Fruit fly (Drosophila melanogaster): ENCODE data around the gene CG10859.

The CG10859 gene

dm6 chr2L:13368940-13369339 lies 29.5 kb downstream of the CG10859 start, which contains the start of gene CG31855 (continued):
- TF ChIP-seq tap (tag; optimal IDR thresholded peaks at IDR 0.05) (peak; percentile 66), Dbx (GFP tag; IDR thresholded peaks at IDR 0.05) (peak; percentile 90), dysf (GFP tag; IDR thresholded peaks at IDR 0.05) (peak; percentile 83), corto (GFP tag; optimal IDR thresholded peaks at IDR 0.05) (peak; percentile 40), bbx (GFP tag; IDR thresholded peaks at IDR 0.05; ENCODE audit: partially characterized antibody) (no peak), crol (GFP tag; IDR thresholded peaks at IDR 0.05) (no peak), dimm (GFP tag; IDR thresholded peaks at IDR 0.05) (0 out of 2 replicates have a peak, but pooled peaks have one; percentile 53), caup (GFP tag; optimal IDR thresholded peaks at IDR 0.05; ENCODE audit: severe bottlenecking) (peak; percentile 87), CG17612 (GFP tag; IDR thresholded peaks at IDR 0.05) (peak; percentile 39), ind (GFP tag; optimal IDR thresholded peaks at IDR 0.05) (peak; percentile 87), Ravus (GFP tag; IDR thresholded peaks at IDR 0.05) (peak; percentile 9; the same call in 1 of the 2 replicates), CG8478 (optimal IDR thresholded peaks at IDR 0.05) (no peak), tio (GFP tag; optimal IDR thresholded peaks at IDR 0.05) (no peak), CG2199 (GFP tag; IDR thresholded peaks at IDR 0.05) (no peak), CrebB (tag; optimal IDR thresholded peaks at IDR 0.05) (peak; percentile 67), CG7987 (GFP tag; optimal IDR thresholded peaks at IDR 0.05) (peak; percentile 79), CG13123 (GFP tag; optimal IDR thresholded peaks at IDR 0.05) (peak; percentile 82), phol (tag; optimal IDR thresholded peaks at IDR 0.05) (peak; percentile 70), NFAT (GFP tag; IDR thresholded peaks at IDR 0.05) (peak; percentile 94), dm (GFP tag; optimal IDR thresholded peaks at IDR 0.05) (peak; percentile 59), CG16815 (GFP tag; optimal IDR thresholded peaks at IDR 0.05) (peak; percentile 63), Hsf (GFP tag; optimal IDR thresholded peaks at IDR 0.05) (peak; percentile 80), CG13287 (GFP tag; IDR thresholded peaks at IDR 0.05; ENCODE audit: partially characterized antibody) (peak; percentile 50; the same call in 1 of the 2 replicates), bab2 (GFP tag; optimal IDR thresholded peaks at IDR 0.05) (peak; percentile 60), CG12744 (GFP tag; optimal IDR thresholded peaks at IDR 0.05) (peak; percentile 63), NC2α (GFP tag; optimal IDR thresholded peaks at IDR 0.05) (no peak), PHDP (tag; optimal IDR thresholded peaks at IDR 0.05) (peak; percentile 81), Dad (GFP tag; optimal IDR thresholded peaks at IDR 0.05) (peak; percentile 68), nau (GFP tag; optimal IDR thresholded peaks at IDR 0.05) (peak; percentile 75), crp (GFP tag; optimal IDR thresholded peaks at IDR 0.05) (peak in 1 of 2 experiments; percentile 42), eve (GFP tag; optimal IDR thresholded peaks at IDR 0.05) (no peak), Tbp (GFP tag; optimal IDR thresholded peaks at IDR 0.05) (no peak), Xrp1 (GFP tag; IDR thresholded peaks at IDR 0.05) (peak; percentile 86), CG2875 (GFP tag; optimal IDR thresholded peaks at IDR 0.05) (peak; percentile 47), CG12942 (GFP tag; optimal IDR thresholded peaks at IDR 0.05) (peak; percentile 82), run (tag; optimal IDR thresholded peaks at IDR 0.05) (peak; percentile 41), NC2β (GFP tag; optimal IDR thresholded peaks at IDR 0.05) (peak; percentile 73), wor (GFP tag; IDR thresholded peaks at IDR 0.05) (no peak; the same call in 1 of the 2 replicates), MESR4 (GFP tag; optimal IDR thresholded peaks at IDR 0.05) (peak; percentile 75), amos (GFP tag; IDR thresholded peaks at IDR 0.05; ENCODE audit: partially characterized antibody) (no peak; the same call in 1 of the 2 replicates), grau (tag; optimal IDR thresholded peaks at IDR 0.05) (peak; percentile 83), Chrac-16 (GFP tag; optimal IDR thresholded peaks at IDR 0.05) (peak; percentile 85), Dll (GFP tag; IDR thresholded peaks at IDR 0.05; ENCODE audit: partially characterized antibody) (no peak), ase (GFP tag; IDR thresholded peaks at IDR 0.05) (peak; percentile 86), CG6765 (GFP tag; optimal IDR thresholded peaks at IDR 0.05) (peak; percentile 84), her (GFP tag; optimal IDR thresholded peaks at IDR 0.05) (peak; percentile 73), jumu (GFP tag; optimal IDR thresholded peaks at IDR 0.05) (peak; percentile 62), CG10267 (tag; optimal IDR thresholded peaks at IDR 0.05) (peak; percentile 96), Nf-YC (tag; optimal IDR thresholded peaks at IDR 0.05) (peak; percentile 66), CG10209 (GFP tag; optimal IDR thresholded peaks at IDR 0.05) (peak; percentile 76), nerfin-1 (tag; optimal IDR thresholded peaks at IDR 0.05) (peak; percentile 63)

All from whole organism, embryonic.